Worm (Caenorhabditis elegans): ENCODE results near the gene ttb-1.

DNA sequence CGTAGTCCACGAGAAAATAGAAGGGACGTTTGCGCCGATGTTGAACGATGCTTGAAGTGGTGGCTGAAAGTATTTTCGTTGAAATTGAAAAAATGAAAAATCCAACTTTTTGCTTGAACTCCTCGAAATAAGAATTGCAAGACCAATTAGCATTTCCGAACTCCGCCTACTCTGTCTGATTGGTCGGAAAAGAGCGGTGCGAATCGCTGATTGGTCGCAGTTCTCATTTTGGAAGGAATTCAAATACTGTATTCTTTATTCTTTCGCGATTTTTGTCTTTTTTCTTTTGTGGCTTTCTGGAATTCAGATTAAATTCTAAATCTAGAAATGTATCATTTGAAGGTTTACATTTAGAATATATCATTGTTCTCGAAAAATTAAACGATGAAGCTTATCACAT, 17.9 kb downstream of the ttb-1 start:
- TF ChIP-seq ama-1 (optimal IDR thresholded peaks at IDR 0.05) (no peak), scrt-1 (GFP tag; IDR thresholded peaks at IDR 0.05) (no peak)

Data from whole organism, early embryonic.